Worm (Caenorhabditis elegans) whole organism, early embryonic: ENCODE measurements around the gene C54E10.10.

Source experiments
- ama-1 ChIP-seq: fragments of 150-350 bp; optimal IDR thresholded peaks from 2 replicates; lab custom pipeline; 2014
- flt-1 ChIP-seq: fragments of 200-800 bp; sonication (Bioruptor generic); IDR thresholded peaks from 2 replicates; pipeline ENCODE4 v1.3.6; 2022; ENCODE audit warnings: missing genetic modification characterization, missing compliant biosample characterization
- pes-1 ChIP-seq: fragments of 200-800 bp; sonication (Bioruptor generic); IDR thresholded peaks from 2 replicates; pipeline ENCODE4 v1.3.6; 2022; ENCODE audit warnings: missing genetic modification reagents, missing genetic modification characterization, missing compliant biosample characterization
- tbx-11 ChIP-seq: fragments of 200-800 bp; sonication (Bioruptor generic); IDR thresholded peaks from 2 replicates; pipeline ENCODE4 v1.3.6; 2022; ENCODE audit warnings: missing genetic modification characterization, missing compliant biosample characterization
- tra-4 ChIP-seq: sonication (generic microtip); optimal IDR thresholded peaks from 2 replicates; lab custom pipeline; 2017; ENCODE audit warnings: missing genetic modification characterization, missing compliant biosample characterization

- TF ChIP-seq tra-4 (no peak), tbx-11 (no peak), ama-1 (lab: Kevin White, UChicago) (no peak), flt-1 (GFP tag; lab: Robert Waterston, UW) (no peak), pes-1 (GFP tag; lab: Robert Waterston, UW) (no peak)
These were observed 12.5 kb downstream of the C54E10.10 start, which contains the start of gene nhr-231 for ce11 chrV:18790658-18791057.
